Fruit fly (Drosophila melanogaster) whole organism, wandering third instar larva: Measurements from ENCODE around the gene CG32588.

Experiments
- Dfd ChIP-seq: fragments of >200 bp; optimal IDR thresholded peaks from 2 replicates; lab custom pipeline; 2017; ENCODE audit warnings: missing biosample characterization, missing genetic modification characterization
- Vsx2 ChIP-seq: fragments of 200-300, 225-300 bp; sonication (Bioruptor generic); optimal IDR thresholded peaks from 2 replicates; lab custom pipeline; 2018; ENCODE audit warnings: missing biosample characterization, missing genetic modification characterization; ENCODE audit not compliant: partially characterized antibody
- dsf ChIP-seq: sonication (Bioruptor generic); optimal IDR thresholded peaks from 2 replicates; lab custom pipeline; 2016; ENCODE audit warnings: missing biosample characterization, missing genetic modification characterization, borderline replicate concordance

DNA sequence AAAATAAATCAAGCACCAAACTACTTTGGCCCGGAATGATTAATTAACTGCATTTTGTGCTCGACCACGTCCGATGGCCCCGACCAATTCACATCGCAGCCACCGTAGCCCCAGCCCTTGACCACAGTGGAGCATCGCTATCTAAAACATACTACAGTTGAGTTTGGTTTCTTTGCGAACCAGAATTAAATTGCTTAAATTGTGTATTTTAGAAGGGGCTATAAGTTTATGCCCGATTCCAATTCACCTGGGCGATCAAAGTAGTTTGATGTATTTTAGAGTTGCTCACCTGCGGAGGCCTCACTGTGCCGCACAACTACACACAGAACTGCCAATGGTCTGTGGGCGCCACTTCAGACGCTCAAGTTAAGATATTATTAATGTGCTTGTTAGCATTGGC, 28.8 kb upstream of the CG32588 start:
- no peak for TF ChIP-seq Dfd
- no peak for TF ChIP-seq Vsx2 (GFP tag; lab: Kevin White, UChicago)
- no peak for TF ChIP-seq dsf (GFP tag; lab: Kevin White, UChicago)
